Fruit fly (Drosophila melanogaster) whole organism, wandering third instar larva: ENCODE results near the gene CG1635.

Experiments used
- Abd-B ChIP-seq: fragments of >200 bp; optimal IDR thresholded peaks from 2 replicates; lab custom pipeline; 2017; ENCODE audit warnings: missing biosample characterization, missing genetic modification characterization
- CG32264 ChIP-seq: fragments of 200-800 bp; sonication (Bioruptor generic); optimal IDR thresholded peaks from 2 replicates; lab custom pipeline; 2016; ENCODE audit warnings: missing biosample characterization, missing genetic modification characterization
- CG9705 ChIP-seq: fragments of 200-800 bp; sonication (Bioruptor generic); optimal IDR thresholded peaks from 2 replicates; lab custom pipeline; 2018; ENCODE audit warnings: missing biosample characterization, mild to moderate bottlenecking, missing genetic modification characterization
- CrebA ChIP-seq: fragments of 200-800 bp; sonication (Bioruptor generic); optimal IDR thresholded peaks from 2 replicates; lab custom pipeline; 2016; ENCODE audit warnings: missing biosample characterization, mild to moderate bottlenecking, missing genetic modification characterization, borderline replicate concordance
- Dfd ChIP-seq: fragments of >200 bp; optimal IDR thresholded peaks from 2 replicates; lab custom pipeline; 2017; ENCODE audit warnings: missing biosample characterization, missing genetic modification characterization
- Dif ChIP-seq: fragments of 200-275, 200-300 bp; sonication (Bioruptor generic); optimal IDR thresholded peaks from 2 replicates; lab custom pipeline; 2018; ENCODE audit warnings: missing biosample characterization, missing genetic modification characterization; ENCODE audit not compliant: partially characterized antibody
- GATAd ChIP-seq: sonication (Bioruptor generic); optimal IDR thresholded peaks from 2 replicates; lab custom pipeline; 2016; ENCODE audit warnings: missing biosample characterization, missing genetic modification characterization
- HLH106 ChIP-seq: fragments of 200-800 bp; optimal IDR thresholded peaks from 3 replicates; lab custom pipeline; 2019; ENCODE audit warnings: missing biosample characterization, mild to moderate bottlenecking, missing genetic modification characterization, moderate library complexity
- Hnf4 ChIP-seq: fragments of 200-800 bp; sonication (Bioruptor generic); optimal IDR thresholded peaks from 2 replicates; lab custom pipeline; 2016; ENCODE audit warnings: missing biosample characterization, mild to moderate bottlenecking, missing genetic modification characterization
- Hr78 ChIP-seq: fragments of >200 bp; optimal IDR thresholded peaks from 2 replicates; lab custom pipeline; 2017; ENCODE audit warnings: missing biosample characterization, missing genetic modification characterization
- Hr83 ChIP-seq: fragments of 200-300 bp; sonication (Bioruptor generic); optimal IDR thresholded peaks from 2 replicates; lab custom pipeline; 2016; ENCODE audit warnings: missing biosample characterization, mild to moderate bottlenecking, missing genetic modification characterization, moderate library complexity; ENCODE audit not compliant: poor library complexity, severe bottlenecking
- Jra ChIP-seq: sonication (Bioruptor generic); optimal IDR thresholded peaks from 2 replicates; lab custom pipeline; 2016; ENCODE audit warnings: missing biosample characterization, missing genetic modification characterization
- Mio ChIP-seq: sonication (Bioruptor generic); optimal IDR thresholded peaks from 2 replicates; lab custom pipeline; 2016; ENCODE audit warnings: missing biosample characterization, missing genetic modification characterization
- Myc ChIP-seq: fragments of >200 bp; optimal IDR thresholded peaks from 2 replicates; lab custom pipeline; 2017
- N ChIP-seq: fragments of >200 bp; optimal IDR thresholded peaks from 2 replicates; lab custom pipeline; 2018; ENCODE audit warnings: missing biosample characterization, missing external identifiers, missing genetic modification characterization
- OdsH ChIP-seq: fragments of 200-800 bp; sonication (Bioruptor generic); optimal IDR thresholded peaks from 2 replicates; lab custom pipeline; 2016; ENCODE audit warnings: missing biosample characterization, mild to moderate bottlenecking, missing genetic modification characterization
- Rel ChIP-seq, 2 experiments: fragments of 200-800 bp; sonication (Bioruptor generic) in 1 of 2; optimal IDR thresholded peaks; 2 replicates in 1 of 2; 3 replicates in 1 of 2; lab custom pipeline; 2016 to 2019; ENCODE audit warnings: mild to moderate bottlenecking in 2 of 2, missing biosample characterization in 2 of 2, missing genetic modification characterization in 2 of 2, moderate library complexity in 1 of 2
- Sp1 ChIP-seq: fragments of 200-800 bp; sonication (Bioruptor generic); optimal IDR thresholded peaks from 3 replicates; lab custom pipeline; 2019; ENCODE audit warnings: missing biosample characterization, mild to moderate bottlenecking, missing genetic modification characterization, moderate library complexity
- Vsx2 ChIP-seq: fragments of 200-300, 225-300 bp; sonication (Bioruptor generic); optimal IDR thresholded peaks from 2 replicates; lab custom pipeline; 2018; ENCODE audit warnings: missing biosample characterization, missing genetic modification characterization; ENCODE audit not compliant: partially characterized antibody
- br ChIP-seq: fragments of 200-800 bp; sonication (Bioruptor generic); optimal IDR thresholded peaks from 2 replicates; lab custom pipeline; 2016; ENCODE audit warnings: missing biosample characterization, missing genetic modification characterization
- brk ChIP-seq: fragments of 200-800 bp; sonication (Bioruptor generic); optimal IDR thresholded peaks from 2 replicates; lab custom pipeline; 2016; ENCODE audit warnings: missing biosample characterization, mild to moderate bottlenecking, missing genetic modification characterization
- dl ChIP-seq, 2 experiments: fragments of 175-275, 200-275 bp in 1 of 2; fragments of 200-275 bp in 1 of 2; sonication (Bioruptor generic); optimal IDR thresholded peaks; lab custom pipeline; 2018; ENCODE audit warnings: mild to moderate bottlenecking in 2 of 2, missing biosample characterization in 2 of 2, missing genetic modification characterization in 2 of 2, moderate library complexity in 2 of 2; ENCODE audit not compliant: partially characterized antibody in 2 of 2, insufficient read depth in 1 of 2
- dmrt93B ChIP-seq: fragments of 200-800 bp; sonication (Bioruptor generic); optimal IDR thresholded peaks from 2 replicates; lab custom pipeline; 2018; ENCODE audit warnings: missing biosample characterization, mild to moderate bottlenecking, missing genetic modification characterization
- dsf ChIP-seq: sonication (Bioruptor generic); optimal IDR thresholded peaks from 2 replicates; lab custom pipeline; 2016; ENCODE audit warnings: missing biosample characterization, missing genetic modification characterization, borderline replicate concordance
- ey ChIP-seq: fragments of 200-800 bp; sonication (Bioruptor generic); optimal IDR thresholded peaks from 2 replicates; lab custom pipeline; 2016; ENCODE audit warnings: missing biosample characterization, missing genetic modification characterization
- foxo ChIP-seq, 2 experiments: fragments of 200-800 bp; sonication (Bioruptor generic); optimal IDR thresholded peaks; 2 replicates in 1 of 2; 3 replicates in 1 of 2; lab custom pipeline; 2016 to 2017; ENCODE audit warnings: missing biosample characterization in 2 of 2, missing genetic modification characterization in 2 of 2
- fru ChIP-seq: fragments of 200-800 bp; sonication (Bioruptor generic); optimal IDR thresholded peaks from 3 replicates; lab custom pipeline; 2016; ENCODE audit warnings: missing biosample characterization, mild to moderate bottlenecking, missing genetic modification characterization
- h ChIP-seq: fragments of 200-800 bp; sonication (Bioruptor generic); optimal IDR thresholded peaks from 3 replicates; lab custom pipeline; 2016; ENCODE audit warnings: missing biosample characterization, mild to moderate bottlenecking, missing genetic modification characterization
- jim ChIP-seq: fragments of 175-275, 200-325 bp; sonication (Bioruptor generic); optimal IDR thresholded peaks from 2 replicates; lab custom pipeline; 2016; ENCODE audit warnings: missing biosample characterization, mild to moderate bottlenecking, missing genetic modification characterization
- lola ChIP-seq: fragments of >200 bp; optimal IDR thresholded peaks from 2 replicates; lab custom pipeline; 2017; ENCODE audit warnings: missing biosample characterization, missing genetic modification characterization
- pan ChIP-seq: fragments of >200 bp; optimal IDR thresholded peaks from 2 replicates; lab custom pipeline; 2017
- psq ChIP-seq: fragments of 200-800 bp; sonication (Bioruptor generic); optimal IDR thresholded peaks from 3 replicates; lab custom pipeline; 2017; ENCODE audit warnings: missing biosample characterization, mild to moderate bottlenecking, missing genetic modification characterization, moderate library complexity
- rgr ChIP-seq: fragments of 200-800 bp; sonication (Bioruptor generic); optimal IDR thresholded peaks from 3 replicates; lab custom pipeline; 2016; ENCODE audit warnings: missing biosample characterization, mild to moderate bottlenecking, missing genetic modification characterization
- sage ChIP-seq: fragments of 200-800 bp; sonication (Bioruptor generic); optimal IDR thresholded peaks from 2 replicates; lab custom pipeline; 2016; ENCODE audit warnings: missing biosample characterization, mild to moderate bottlenecking, missing genetic modification characterization
- sv ChIP-seq: fragments of 200-800 bp; sonication (Bioruptor generic); optimal IDR thresholded peaks from 3 replicates; lab custom pipeline; 2016; ENCODE audit warnings: missing biosample characterization, missing genetic modification characterization
- tai ChIP-seq: sonication (Bioruptor generic); optimal IDR thresholded peaks from 2 replicates; lab custom pipeline; 2016; ENCODE audit warnings: missing biosample characterization, missing genetic modification characterization
- usp ChIP-seq: fragments of >200 bp; optimal IDR thresholded peaks from 2 replicates; lab custom pipeline; 2017; ENCODE audit warnings: missing biosample characterization, missing genetic modification characterization
- woc ChIP-seq: sonication (Bioruptor generic); optimal IDR thresholded peaks from 2 replicates; lab custom pipeline; 2016; ENCODE audit warnings: missing biosample characterization, mild to moderate bottlenecking, missing genetic modification characterization

The CG1635 gene

dm6 chr3R:31588374-31588773 is at the start of gene CG1635:
Gene CG1635 (plus strand): TSS chr3R:31588673.
- TF ChIP-seq Hr78 (GFP tag; lab: Kevin White, UChicago) (no peak), jim (GFP tag; lab: Kevin White, UChicago) (no peak), woc (no peak), CG32264 (GFP tag; lab: Kevin White, UChicago) (peak; percentile 97), dl (GFP tag; optimal IDR thresholded peaks at IDR 0.05; lab: Kevin White, UChicago; ENCODE audit: insufficient read depth in 1 of 2, partially characterized antibody in 2 of 2) (no peak), brk (GFP tag; lab: Kevin White, UChicago) (no peak), Mio (GFP tag; lab: Kevin White, UChicago) (no peak), Rel (GFP tag; optimal IDR thresholded peaks at IDR 0.05; lab: Kevin White, UChicago) (peak; percentile 87), Rel (tag; optimal IDR thresholded peaks at IDR 0.05; lab: Kevin White, UChicago) (peak; percentile 92), pan (lab: Kevin White, UChicago) (no peak), Hnf4 (GFP tag; lab: Kevin White, UChicago) (no peak), HLH106 (tag; lab: Kevin White, UChicago) (peak; percentile 99), rgr (peak; percentile 99), lola (GFP tag; lab: Kevin White, UChicago) (no peak), h (GFP tag; lab: Kevin White, UChicago) (peak; percentile 97), fru (GFP tag; lab: Kevin White, UChicago) (peak; percentile 97), Abd-B (GFP tag; lab: Kevin White, UChicago) (no peak), psq (GFP tag; lab: Kevin White, UChicago) (peak; percentile 97), br (GFP tag; lab: Kevin White, UChicago) (peak; percentile 99), tai (GFP tag; lab: Kevin White, UChicago) (no peak), dmrt93B (GFP tag; lab: Kevin White, UChicago) (peak; percentile 95), OdsH (GFP tag; lab: Kevin White, UChicago) (peak; percentile 98), ey (peak; percentile 97), N (no peak), Dfd (GFP tag; lab: Kevin White, UChicago) (no peak), Hr83 (GFP tag; lab: Kevin White, UChicago) (peak; percentile 67), sv (GFP tag; lab: Kevin White, UChicago) (peak; percentile 98), usp (GFP tag; lab: Kevin White, UChicago) (no peak), Dif (GFP tag; lab: Kevin White, UChicago) (no peak), dsf (GFP tag; lab: Kevin White, UChicago) (peak; percentile 96), CrebA (GFP tag; lab: Kevin White, UChicago) (no peak), Sp1 (GFP tag; lab: Kevin White, UChicago) (peak; percentile 99), foxo (GFP tag; optimal IDR thresholded peaks at IDR 0.05; lab: Kevin White, UChicago) (peak; percentile 95 to 99), Jra (no peak), sage (GFP tag; lab: Kevin White, UChicago) (no peak), Vsx2 (no peak), Myc (lab: Kevin White, UChicago) (no peak), GATAd (GFP tag; lab: Kevin White, UChicago) (peak; percentile 93), CG9705 (GFP tag; lab: Kevin White, UChicago) (peak; percentile 97)

- TF ChIP-seq Vsx2 (no peak), usp (GFP tag; lab: Kevin White, UChicago) (no peak), tai (GFP tag; lab: Kevin White, UChicago) (no peak), fru (GFP tag; lab: Kevin White, UChicago) (no peak), CG32264 (GFP tag; lab: Kevin White, UChicago) (no peak), dsf (GFP tag; lab: Kevin White, UChicago) (no peak), Dfd (GFP tag; lab: Kevin White, UChicago) (no peak), OdsH (GFP tag; lab: Kevin White, UChicago) (no peak), ey (no peak), brk (GFP tag; lab: Kevin White, UChicago) (no peak), woc (no peak), foxo (GFP tag; optimal IDR thresholded peaks at IDR 0.05; lab: Kevin White, UChicago) (no peak), N (no peak), Mio (GFP tag; lab: Kevin White, UChicago) (no peak), Rel (GFP tag; optimal IDR thresholded peaks at IDR 0.05; lab: Kevin White, UChicago) (no peak), Rel (tag; optimal IDR thresholded peaks at IDR 0.05; lab: Kevin White, UChicago) (no peak), Abd-B (GFP tag; lab: Kevin White, UChicago) (no peak), sage (GFP tag; lab: Kevin White, UChicago) (no peak), Myc (lab: Kevin White, UChicago) (no peak), Hr78 (GFP tag; lab: Kevin White, UChicago) (no peak)
Observed at dm6 chr3R:31541915-31542314, 46.6 kb upstream of the CG1635 start.
